Fruit fly (Drosophila melanogaster) whole organism, embryonic: ENCODE results near the gene CG31343.

Source experiments
- ATbp ChIP-seq: fragments of 200-800 bp; sonication (Bioruptor generic); optimal IDR thresholded peaks from 2 replicates; lab custom pipeline; 2017; ENCODE audit warnings: missing biosample characterization, mild to moderate bottlenecking, missing genetic modification characterization, missing genetic modification reagents
- Adf1 ChIP-seq: fragments of 200-800 bp; sonication (Bioruptor generic); IDR thresholded peaks from 2 replicates; pipeline ENCODE4 v1.3.6; 2022; ENCODE audit warnings: missing biosample characterization, missing genetic modification characterization
- BEAF-32 ChIP-seq: fragments of 200-800 bp; sonication (Bioruptor generic); optimal IDR thresholded peaks from 3 replicates; lab custom pipeline; 2017; ENCODE audit warnings: missing biosample characterization, missing genetic modification characterization, mild to moderate bottlenecking, moderate library complexity, missing genetic modification reagents
- Bgb ChIP-seq: fragments of 200-800 bp; sonication (Bioruptor generic); IDR thresholded peaks from 2 replicates; pipeline ENCODE4 v1.3.6; 2022; ENCODE audit warnings: missing biosample characterization, missing genetic modification characterization; ENCODE audit not compliant: partially characterized antibody
- Blimp-1 ChIP-seq: fragments of 200-800 bp; sonication (Bioruptor generic); optimal IDR thresholded peaks from 3 replicates; lab custom pipeline; 2018; ENCODE audit warnings: missing biosample characterization, missing genetic modification characterization, mild to moderate bottlenecking, moderate library complexity, missing genetic modification reagents
- BtbVII ChIP-seq: fragments of 200-800 bp; sonication (Bioruptor generic); optimal IDR thresholded peaks from 3 replicates; lab custom pipeline; 2017; ENCODE audit warnings: missing biosample characterization, mild to moderate bottlenecking, missing genetic modification characterization
- CG11504 ChIP-seq: fragments of 200-800 bp; sonication (Bioruptor generic); optimal IDR thresholded peaks from 3 replicates; lab custom pipeline; 2019; ENCODE audit warnings: missing biosample characterization, mild to moderate bottlenecking, missing genetic modification characterization, moderate library complexity
- CG12155 ChIP-seq: fragments of 200-800 bp; sonication (Bioruptor generic); optimal IDR thresholded peaks from 3 replicates; lab custom pipeline; 2016; ENCODE audit warnings: missing biosample characterization, missing genetic modification characterization
- CG13287 ChIP-seq: fragments of 200-800 bp; sonication (Bioruptor generic); IDR thresholded peaks from 2 replicates; pipeline ENCODE4 v1.3.6; 2022; ENCODE audit warnings: missing biosample characterization, missing genetic modification characterization; ENCODE audit not compliant: partially characterized antibody
- CG14014 ChIP-seq: fragments of 200-800 bp; sonication (Bioruptor generic); IDR thresholded peaks from 2 replicates; pipeline ENCODE4 v1.3.6; 2022; ENCODE audit warnings: missing biosample characterization, missing genetic modification characterization
- CG14667 ChIP-seq: fragments of 200-800 bp; sonication (Bioruptor generic); IDR thresholded peaks from 2 replicates; pipeline ENCODE4 v1.3.6; 2022; ENCODE audit warnings: missing biosample characterization, missing genetic modification characterization
- CG15011 ChIP-seq: fragments of 200-800 bp; sonication (Bioruptor generic); optimal IDR thresholded peaks from 3 replicates; lab custom pipeline; 2018; ENCODE audit warnings: missing biosample characterization, mild to moderate bottlenecking, missing genetic modification characterization
- CG17568 ChIP-seq: fragments of 200-800 bp; sonication (Bioruptor generic); optimal IDR thresholded peaks from 2 replicates; lab custom pipeline; 2018; ENCODE audit warnings: missing biosample characterization, mild to moderate bottlenecking, missing genetic modification characterization, moderate library complexity
- CG2199 ChIP-seq: fragments of 200-800 bp; sonication (Bioruptor generic); IDR thresholded peaks from 3 replicates; pipeline ENCODE4 v1.3.6; 2022; ENCODE audit warnings: missing biosample characterization, missing genetic modification characterization
- CG43689 ChIP-seq: fragments of 200-800 bp; sonication (Bioruptor generic); IDR thresholded peaks from 2 replicates; pipeline ENCODE4 v1.3.6; 2022; ENCODE audit warnings: missing biosample characterization, missing genetic modification characterization
- Deaf1 ChIP-seq: fragments of 200-800 bp; optimal IDR thresholded peaks from 3 replicates; lab custom pipeline; 2019; ENCODE audit warnings: missing biosample characterization, mild to moderate bottlenecking, missing genetic modification characterization, moderate library complexity
- Dip2 ChIP-seq: fragments of 200-800 bp; sonication (Bioruptor generic); IDR thresholded peaks from 2 replicates; pipeline ENCODE4 v1.3.6; 2022; ENCODE audit warnings: missing biosample characterization, missing genetic modification characterization
- Hr78 ChIP-seq, 2 experiments: fragments of 200-800 bp in 1 of 2; fragments of >200 bp in 1 of 2; sonication (Bioruptor generic) in 1 of 2; optimal IDR thresholded peaks; 2 replicates each; lab custom pipeline; 2017 to 2019; ENCODE audit warnings: missing biosample characterization in 2 of 2, missing genetic modification characterization in 2 of 2, mild to moderate bottlenecking in 1 of 2, moderate library complexity in 1 of 2
- Jarid2 ChIP-seq: fragments of 200-800 bp; sonication (Bioruptor generic); optimal IDR thresholded peaks from 3 replicates; lab custom pipeline; 2017; ENCODE audit warnings: mild to moderate bottlenecking, missing biosample characterization, missing genetic modification reagents, missing genetic modification characterization
- MTF-1 ChIP-seq: fragments of 200-800 bp; sonication (Bioruptor generic); optimal IDR thresholded peaks from 2 replicates; lab custom pipeline; 2018; ENCODE audit warnings: missing biosample characterization, mild to moderate bottlenecking, missing genetic modification characterization, borderline replicate concordance
- Med ChIP-seq: fragments of 200-800 bp; sonication (Bioruptor generic); peaks from one replicate; lab custom pipeline; 2016; ENCODE audit warnings: missing biosample characterization, missing genetic modification characterization, mild to moderate bottlenecking, inconsistent platforms, moderate library complexity
- NC2β ChIP-seq: fragments of 200-800 bp; sonication (Bioruptor generic); optimal IDR thresholded peaks from 2 replicates; lab custom pipeline; 2016; ENCODE audit warnings: missing biosample characterization, missing genetic modification characterization
- Neu2 ChIP-seq: fragments of 200-800 bp; sonication (Bioruptor generic); optimal IDR thresholded peaks from 3 replicates; lab custom pipeline; 2016; ENCODE audit warnings: missing biosample characterization, missing genetic modification characterization, borderline replicate concordance
- al ChIP-seq: fragments of 200-800 bp; sonication (Bioruptor generic); IDR thresholded peaks from 2 replicates; pipeline ENCODE4 v1.3.6; 2022; ENCODE audit warnings: missing biosample characterization, missing genetic modification characterization
- ato ChIP-seq: fragments of 200-800 bp; sonication (Bioruptor generic); IDR thresholded peaks from 2 replicates; pipeline ENCODE4 v1.3.6; 2022; ENCODE audit warnings: missing biosample characterization, missing genetic modification characterization; ENCODE audit not compliant: partially characterized antibody
- cg ChIP-seq: fragments of 200-800 bp; sonication (Bioruptor generic); optimal IDR thresholded peaks from 3 replicates; lab custom pipeline; 2019; ENCODE audit warnings: missing biosample characterization, mild to moderate bottlenecking, missing genetic modification characterization, moderate library complexity
- chinmo ChIP-seq: fragments of 200-800 bp; sonication (Bioruptor generic); IDR thresholded peaks from 4 replicates; pipeline ENCODE4 v1.3.6; 2022; ENCODE audit warnings: missing biosample characterization, missing genetic modification characterization; ENCODE audit not compliant: partially characterized antibody
- chm ChIP-seq: fragments of 200-800 bp; sonication (Bioruptor generic); IDR thresholded peaks from 2 replicates; pipeline ENCODE4 v1.3.6; 2022; ENCODE audit warnings: missing biosample characterization, missing genetic modification characterization
- dmrt11E ChIP-seq: fragments of 200-800 bp; sonication (Bioruptor generic); optimal IDR thresholded peaks from 3 replicates; lab custom pipeline; 2018; ENCODE audit warnings: missing biosample characterization, mild to moderate bottlenecking, missing genetic modification characterization, moderate library complexity
- grau ChIP-seq: fragments of 200-800 bp; optimal IDR thresholded peaks from 3 replicates; lab custom pipeline; 2019; ENCODE audit warnings: missing biosample characterization, mild to moderate bottlenecking, missing genetic modification characterization, moderate library complexity
- gsb-n ChIP-seq: fragments of 200-800 bp; sonication (Bioruptor generic); optimal IDR thresholded peaks from 3 replicates; lab custom pipeline; 2018; ENCODE audit warnings: missing biosample characterization, mild to moderate bottlenecking, missing genetic modification characterization
- hkb ChIP-seq, 2 experiments: fragments of 200-800 bp in 1 of 2; fragments of >200 bp in 1 of 2; sonication (Bioruptor generic) in 1 of 2; IDR thresholded peaks in 1 of 2; optimal IDR thresholded peaks in 1 of 2; 2 replicates each; pipeline versions ENCODE4 v1.3.6 to Lab custom; 2017 to 2022; ENCODE audit warnings: missing biosample characterization in 1 of 2, missing genetic modification characterization in 1 of 2
- inv ChIP-seq: fragments of 200-800 bp; sonication (Bioruptor generic); IDR thresholded peaks from 2 replicates; pipeline ENCODE4 v1.3.6; 2022; ENCODE audit warnings: missing biosample characterization, missing genetic modification characterization; ENCODE audit not compliant: partially characterized antibody
- jigr1 ChIP-seq: fragments of 200-800 bp; sonication (Bioruptor generic); IDR thresholded peaks from 3 replicates; pipeline ENCODE4 v1.3.6; 2022; ENCODE audit warnings: missing biosample characterization, missing genetic modification characterization
- lbe ChIP-seq: fragments of 200-800 bp; sonication (Bioruptor generic); optimal IDR thresholded peaks from 2 replicates; lab custom pipeline; 2016; ENCODE audit warnings: missing biosample characterization, mild to moderate bottlenecking, missing genetic modification characterization
- lov ChIP-seq, 2 experiments: fragments of 200-800 bp in 1 of 2; fragments of >200 bp in 1 of 2; sonication (Bioruptor generic) in 1 of 2; IDR thresholded peaks in 1 of 2; optimal IDR thresholded peaks in 1 of 2; 2 replicates in 1 of 2; 3 replicates in 1 of 2; pipeline versions ENCODE4 v1.3.6 to Lab custom; 2017 to 2022; ENCODE audit warnings: missing biosample characterization in 1 of 2, missing genetic modification characterization in 1 of 2
- mam ChIP-seq: fragments of 200-800 bp; sonication (Bioruptor generic); optimal IDR thresholded peaks from 3 replicates; lab custom pipeline; 2016; ENCODE audit warnings: missing biosample characterization, missing genetic modification characterization
- nau ChIP-seq: fragments of 200-800 bp; sonication (Bioruptor generic); optimal IDR thresholded peaks from 3 replicates; lab custom pipeline; 2017; ENCODE audit warnings: missing biosample characterization, mild to moderate bottlenecking, missing genetic modification characterization, missing genetic modification reagents
- nom ChIP-seq: fragments of 200-800 bp; sonication (Bioruptor generic); optimal IDR thresholded peaks from 2 replicates; lab custom pipeline; 2017; ENCODE audit warnings: missing biosample characterization, missing genetic modification characterization, mild to moderate bottlenecking, moderate library complexity, missing genetic modification reagents
- run ChIP-seq: fragments of 200-800 bp; sonication (Bioruptor generic); optimal IDR thresholded peaks from 3 replicates; lab custom pipeline; 2018; ENCODE audit warnings: missing biosample characterization, mild to moderate bottlenecking, missing genetic modification characterization
- shn ChIP-seq: fragments of 200-800 bp; sonication (Bioruptor generic); optimal IDR thresholded peaks from 3 replicates; lab custom pipeline; 2016; ENCODE audit warnings: missing biosample characterization, missing genetic modification characterization
- sob ChIP-seq: fragments of 200-800 bp; sonication (Bioruptor generic); IDR thresholded peaks from 2 replicates; pipeline ENCODE4 v1.3.6; 2022; ENCODE audit warnings: missing biosample characterization, missing genetic modification characterization
- tna ChIP-seq: fragments of 200-800 bp; sonication (Bioruptor generic); IDR thresholded peaks from 2 replicates; pipeline ENCODE4 v1.3.6; 2022; ENCODE audit warnings: missing biosample characterization, missing genetic modification characterization; ENCODE audit not compliant: partially characterized antibody
- vvl ChIP-seq: fragments of 200-800 bp; sonication (Bioruptor generic); IDR thresholded peaks from 2 replicates; pipeline ENCODE4 v1.3.6; 2022; ENCODE audit warnings: missing biosample characterization, missing genetic modification characterization
- z ChIP-seq: fragments of 200-800 bp; sonication (Bioruptor generic); IDR thresholded peaks from 3 replicates; pipeline ENCODE4 v1.3.6; 2022; ENCODE audit warnings: missing biosample characterization, missing genetic modification characterization
- zen2 ChIP-seq: fragments of 200-800 bp; sonication (Bioruptor generic); IDR thresholded peaks from 3 replicates; pipeline ENCODE4 v1.3.6; 2022; ENCODE audit warnings: missing biosample characterization, missing genetic modification characterization; ENCODE audit not compliant: partially characterized antibody

Gene CG31343

dm6 chr3R:21781448-21781847, 36.4 kb downstream of the CG31343 start (continued):
- TF ChIP-seq MTF-1 (GFP tag; lab: Kevin White, UChicago) (peak; percentile 4), lbe (peak; percentile 77), grau (tag; lab: Kevin White, UChicago) (peak; percentile 76), CG17568 (no peak), ato (GFP tag; lab: Robert Waterston, UW) (no peak), Neu2 (no peak), BEAF-32 (GFP tag; lab: Kevin White, UChicago) (no peak), dmrt11E (tag; lab: Kevin White, UChicago) (peak; percentile 58), NC2β (GFP tag; lab: Kevin White, UChicago) (peak; percentile 31), mam (GFP tag; lab: Kevin White, UChicago) (peak; percentile 76), sob (peak; percentile 72), CG15011 (GFP tag; lab: Kevin White, UChicago) (peak; percentile 18), shn (peak; percentile 46), CG14667 (GFP tag; lab: Robert Waterston, UW) (peak; percentile 59; the same call in 1 of the 2 replicates)

dm6 chr3R:21782295-21782922, 37.3 kb downstream of the CG31343 start, which contains the start of gene tsl:
TSS of gene tsl (minus strand) at chr3R:21782536.
- TF ChIP-seq chm (GFP tag; lab: Robert Waterston, UW) (peak; percentile 23; the same call in 1 of the 2 replicates), BtbVII (GFP tag; lab: Kevin White, UChicago) (no peak), CG14667 (GFP tag; lab: Robert Waterston, UW) (no peak), chinmo (peak; percentile 71; the same call in 1 of the 4 replicates), nom (GFP tag; lab: Kevin White, UChicago) (peak; percentile 34), nau (no peak), Dip2 (GFP tag; lab: Robert Waterston, UW) (no peak), al (no peak), jigr1 (GFP tag; lab: Robert Waterston, UW) (no peak), Bgb (GFP tag; lab: Robert Waterston, UW) (peak; percentile 15; the same call in 1 of the 2 replicates), CG2199 (GFP tag; lab: Robert Waterston, UW) (peak; percentile 87), Jarid2 (peak; percentile 74), zen2 (GFP tag; lab: Robert Waterston, UW) (0 out of 3 replicates have a peak, but pooled peaks have one; percentile 12), hkb (optimal IDR thresholded peaks at IDR 0.05; lab: Kevin White, UChicago) (no peak), hkb (GFP tag; IDR thresholded peaks at IDR 0.05; lab: Robert Waterston, UW) (no peak), z (GFP tag; lab: Robert Waterston, UW) (peak; percentile 37; the same call in 1 of the 3 replicates), CG11504 (tag; lab: Kevin White, UChicago) (peak; percentile 99), run (tag; lab: Kevin White, UChicago) (no peak), Blimp-1 (GFP tag; lab: Kevin White, UChicago) (peak; percentile 18), inv (no peak), CG12155 (GFP tag; lab: Kevin White, UChicago) (no peak), CG14014 (GFP tag; lab: Robert Waterston, UW) (no peak), lov (optimal IDR thresholded peaks at IDR 0.05; lab: Kevin White, UChicago) (no peak), lov (GFP tag; IDR thresholded peaks at IDR 0.05; lab: Robert Waterston, UW) (no peak), CG43689 (no peak), CG13287 (GFP tag; lab: Robert Waterston, UW) (peak; percentile 11; the same call in 1 of the 2 replicates), tna (GFP tag; lab: Robert Waterston, UW) (no peak), ATbp (GFP tag; lab: Kevin White, UChicago) (no peak), gsb-n (peak; percentile 5), cg (peak; percentile 16), Hr78 (GFP tag; optimal IDR thresholded peaks at IDR 0.05; lab: Kevin White, UChicago) (peak in 1 of 2 experiments; percentile 95), Adf1 (GFP tag; lab: Robert Waterston, UW) (peak; percentile 9; the same call in 1 of the 2 replicates), vvl (GFP tag; lab: Robert Waterston, UW) (peak; percentile 41; the same call in 1 of the 2 replicates), Deaf1 (peak; percentile 67), Med (GFP tag; lab: Kevin White, UChicago) (peak; percentile 61)
